Fruit fly (Drosophila melanogaster): Measurements from ENCODE around the gene Surf4.

Surf4 gene

DNA sequence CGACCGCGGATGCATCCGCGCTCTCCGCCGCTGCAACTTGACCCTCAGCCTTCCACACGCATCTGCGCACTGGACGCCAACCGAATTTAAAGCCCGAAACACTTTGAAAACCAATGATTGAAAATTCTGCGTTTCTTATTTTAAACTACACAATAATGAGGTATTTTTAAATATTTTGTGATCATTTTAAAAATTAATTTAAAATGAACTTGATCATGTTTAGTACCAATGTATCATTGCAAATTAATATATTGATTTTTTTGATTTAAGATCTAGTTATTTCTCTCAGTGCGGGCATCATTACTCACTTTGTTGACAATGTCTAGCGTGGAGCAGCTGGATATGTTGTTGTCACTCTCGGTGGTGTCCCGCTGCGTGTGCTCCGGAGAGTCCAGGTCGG lies 20.9 kb upstream of the Surf4 start (continued):
- no peak for TF ChIP-seq Dad (GFP tag; optimal IDR thresholded peaks at IDR 0.05)
- TF ChIP-seq CG10366 (GFP tag; IDR thresholded peaks at IDR 0.05) = peak; percentile 62
- peak in 1 of 2 experiments; percentile 23 for TF ChIP-seq dpn (GFP tag; optimal IDR thresholded peaks at IDR 0.05)
- TF ChIP-seq CG8388 (GFP tag; optimal IDR thresholded peaks at IDR 0.05) = peak; percentile 64
- no peak for TF ChIP-seq tio (GFP tag; optimal IDR thresholded peaks at IDR 0.05)
- no peak for TF ChIP-seq HLHmδ (GFP tag; optimal IDR thresholded peaks at IDR 0.05)
- TF ChIP-seq cwo (GFP tag; optimal IDR thresholded peaks at IDR 0.05) = no peak
- peak; percentile 11 for TF ChIP-seq Hr3 (GFP tag; optimal IDR thresholded peaks at IDR 0.05)
- TF ChIP-seq nmo (GFP tag; optimal IDR thresholded peaks at IDR 0.05) = peak; percentile 31
- peak; percentile 33; the same call in 1 of the 2 replicates for TF ChIP-seq al (GFP tag; IDR thresholded peaks at IDR 0.05)
- peak; percentile 82 for TF ChIP-seq gem (tag; optimal IDR thresholded peaks at IDR 0.05)
- peak; percentile 8 for TF ChIP-seq CG6683 (GFP tag; optimal IDR thresholded peaks at IDR 0.05)
- peak; percentile 13 for TF ChIP-seq Meics (GFP tag; optimal IDR thresholded peaks at IDR 0.05)
- TF ChIP-seq bsh (GFP tag; optimal IDR thresholded peaks at IDR 0.05) = peak in 1 of 2 experiments; percentile 62
- peak; percentile 83 for TF ChIP-seq ewg (GFP tag; optimal IDR thresholded peaks at IDR 0.05)
- TF ChIP-seq CG7357 (GFP tag; IDR thresholded peaks at IDR 0.05) = no peak
- no peak for TF ChIP-seq twi (tag; optimal IDR thresholded peaks at IDR 0.05)
- TF ChIP-seq unpg (GFP tag; optimal IDR thresholded peaks at IDR 0.05) = peak; percentile 74
- TF ChIP-seq Ets97D (GFP tag; optimal IDR thresholded peaks at IDR 0.05) = no peak
- TF ChIP-seq CG4617 (GFP tag; optimal IDR thresholded peaks at IDR 0.05; ENCODE audit: borderline replicate concordance) = no peak
- TF ChIP-seq CG30403 (GFP tag; optimal IDR thresholded peaks at IDR 0.05) = peak; percentile 63
- peak; percentile 37 for TF ChIP-seq CG10209 (GFP tag; optimal IDR thresholded peaks at IDR 0.05)
- TF ChIP-seq CG32767 (GFP tag; IDR thresholded peaks at IDR 0.05) = peak; percentile 9; the same call in 1 of the 2 replicates
- TF ChIP-seq B-H2 (GFP tag; optimal IDR thresholded peaks at IDR 0.05) = no peak
- peak; percentile 77 for TF ChIP-seq vvl (GFP tag; IDR thresholded peaks at IDR 0.05)
- TF ChIP-seq CG17829 (tag; optimal IDR thresholded peaks at IDR 0.05) = peak; percentile 40
- no peak for TF ChIP-seq sna (GFP tag; IDR thresholded peaks at IDR 0.05; ENCODE audit: partially characterized antibody)
- TF ChIP-seq eve (GFP tag; optimal IDR thresholded peaks at IDR 0.05) = no peak
- no peak for TF ChIP-seq gcm2 (GFP tag; optimal IDR thresholded peaks at IDR 0.05)
- TF ChIP-seq Bteb2 (GFP tag; optimal IDR thresholded peaks at IDR 0.05) = no peak
- no peak for TF ChIP-seq Deaf1 (tag; optimal IDR thresholded peaks at IDR 0.05)
- TF ChIP-seq CG7745 (tag; optimal IDR thresholded peaks at IDR 0.05) = no peak
- 0 out of 2 replicates have a peak, but pooled peaks have one; percentile 29 for TF ChIP-seq CG6689 (GFP tag; IDR thresholded peaks at IDR 0.05)
- no peak for TF ChIP-seq her (GFP tag; optimal IDR thresholded peaks at IDR 0.05)
- TF ChIP-seq dysf (GFP tag; IDR thresholded peaks at IDR 0.05) = peak; percentile 40; the same call in 1 of the 3 replicates
- no peak for TF ChIP-seq Hey (tag; optimal IDR thresholded peaks at IDR 0.05)
- TF ChIP-seq ftz-f1 (GFP tag; optimal IDR thresholded peaks at IDR 0.05) = no peak
- 0 out of 2 replicates have a peak, but pooled peaks have one; percentile 21 for TF ChIP-seq E2f1 (GFP tag; IDR thresholded peaks at IDR 0.05)
- TF ChIP-seq Adf1 (GFP tag; IDR thresholded peaks at IDR 0.05) = 0 out of 2 replicates have a peak, but pooled peaks have one; percentile 11
- TF ChIP-seq sob (GFP tag; IDR thresholded peaks at IDR 0.05) = no peak
- peak; percentile 49; the same call in 1 of the 2 replicates for TF ChIP-seq CG14014 (GFP tag; IDR thresholded peaks at IDR 0.05)
- TF ChIP-seq Opbp (GFP tag; IDR thresholded peaks at IDR 0.05; ENCODE audit: partially characterized antibody) = no peak
- peak; percentile 75 for TF ChIP-seq sens (GFP tag)
- TF ChIP-seq Rfx (GFP tag; IDR thresholded peaks at IDR 0.05) = peak; percentile 39
- no peak for TF ChIP-seq cas (GFP tag; IDR thresholded peaks at IDR 0.05)
- TF ChIP-seq CG11456 (GFP tag; IDR thresholded peaks at IDR 0.05) = no peak
- TF ChIP-seq CG6765 (GFP tag; optimal IDR thresholded peaks at IDR 0.05) = peak; percentile 8
- TF ChIP-seq lmd (GFP tag; IDR thresholded peaks at IDR 0.05) = peak; percentile 48
- TF ChIP-seq otp (GFP tag; IDR thresholded peaks at IDR 0.05) = no peak
- no peak for TF ChIP-seq schlank (tag; optimal IDR thresholded peaks at IDR 0.05)
- no peak for TF ChIP-seq Antp (GFP tag; optimal IDR thresholded peaks at IDR 0.05)
